Worm (Caenorhabditis elegans) whole organism, early embryonic: ENCODE data around the gene uggt-1.

Experiments used
- B0310.2 ChIP-seq: sonication (generic microtip); optimal IDR thresholded peaks from 2 replicates; lab custom pipeline; 2016; ENCODE audit warnings: mild to moderate bottlenecking, missing genetic modification characterization, missing compliant biosample characterization
- ama-1 ChIP-seq: fragments of 150-350 bp; optimal IDR thresholded peaks from 2 replicates; lab custom pipeline; 2014
- ceh-13 ChIP-seq: fragments of 200-800 bp; sonication (Bioruptor generic); optimal IDR thresholded peaks from 2 replicates; lab custom pipeline; 2018; ENCODE audit warnings: mild to moderate bottlenecking, missing genetic modification characterization, missing compliant biosample characterization
- flt-1 ChIP-seq: fragments of 200-800 bp; sonication (Bioruptor generic); IDR thresholded peaks from 2 replicates; pipeline ENCODE4 v1.3.6; 2022; ENCODE audit warnings: missing genetic modification characterization, missing compliant biosample characterization
- hmg-4 ChIP-seq: fragments of 200-800 bp; sonication (Bioruptor generic); optimal IDR thresholded peaks from 2 replicates; lab custom pipeline; 2018; ENCODE audit warnings: mild to moderate bottlenecking, missing genetic modification characterization, missing compliant biosample characterization

DNA sequence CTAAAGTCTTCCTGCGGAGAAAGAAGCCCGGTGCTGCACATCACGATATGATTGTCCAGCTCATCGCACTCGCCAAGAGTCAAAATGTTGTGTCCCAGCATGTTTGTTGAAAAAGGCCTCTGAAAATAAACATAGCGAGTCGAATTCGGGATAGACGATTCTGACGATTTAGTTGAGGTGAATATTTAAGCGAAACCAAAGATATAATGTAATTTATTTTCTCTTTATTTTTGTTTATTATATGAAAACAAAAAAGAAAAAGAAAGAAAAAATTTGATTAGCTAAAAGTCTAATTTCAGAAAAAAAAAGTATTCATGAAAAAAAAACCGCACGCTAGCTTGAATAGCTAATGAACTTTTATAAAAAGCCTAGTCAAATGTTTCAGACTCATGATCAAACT is 31.9 kb upstream of the uggt-1 start, which contains the start of gene ceh-14:
- no peak for TF ChIP-seq flt-1 (GFP tag; lab: Robert Waterston, UW)
- TF ChIP-seq ama-1 (lab: Kevin White, UChicago), result no peak
- no peak for TF ChIP-seq hmg-4 (GFP tag; lab: Kevin White, UChicago)
- no peak for TF ChIP-seq ceh-13 (GFP tag; lab: Kevin White, UChicago)
- no peak for TF ChIP-seq B0310.2
